Worm (Caenorhabditis elegans) whole organism, young adult: ENCODE results near the gene ceh-82.

Experiments
- F49E8.2 ChIP-seq: sonication (generic microtip); optimal IDR thresholded peaks from 3 replicates; lab custom pipeline; 2017; ENCODE audit warnings: missing genetic modification characterization, mild to moderate bottlenecking, missing compliant biosample characterization, antibody characterized with exemption, moderate library complexity; ENCODE audit not compliant: insufficient read depth
- T07F8.4 ChIP-seq: sonication (generic microtip); optimal IDR thresholded peaks from 2 replicates; lab custom pipeline; 2016; ENCODE audit warnings: mild to moderate bottlenecking, missing genetic modification characterization, moderate library complexity, missing compliant biosample characterization
- Y56A3A.18 ChIP-seq: fragments of 200-800 bp; sonication (Bioruptor generic); IDR thresholded peaks from 2 replicates; pipeline ENCODE4 v1.3.6; 2022; ENCODE audit warnings: missing genetic modification reagents, missing genetic modification characterization, missing compliant biosample characterization
- Y79H2A.3 ChIP-seq: fragments of 200-800 bp; sonication (Bioruptor generic); conservative IDR thresholded peaks from 2 replicates; pipeline ENCODE4 v1.3.6; 2022; ENCODE audit warnings: missing genetic modification reagents, missing genetic modification characterization, missing compliant biosample characterization
- Y95B8A.8 ChIP-seq: fragments of 200-800 bp; sonication (Bioruptor generic); IDR thresholded peaks from 2 replicates; pipeline ENCODE4 v1.3.6; 2022; ENCODE audit warnings: missing genetic modification reagents, missing genetic modification characterization, missing compliant biosample characterization
- ceh-79 ChIP-seq: sonication (generic microtip); optimal IDR thresholded peaks from 2 replicates; lab custom pipeline; 2017; ENCODE audit warnings: mild to moderate bottlenecking, missing genetic modification characterization, missing compliant biosample characterization
- efl-1 ChIP-seq: fragments of 150-350 bp; optimal IDR thresholded peaks from 2 replicates; lab custom pipeline; 2014; ENCODE audit warnings: missing biosample characterization, missing genetic modification reagents, missing genetic modification characterization
- fkh-3 ChIP-seq: sonication (generic microtip); optimal IDR thresholded peaks from 2 replicates; lab custom pipeline; 2016; ENCODE audit warnings: mild to moderate bottlenecking, missing genetic modification characterization, missing compliant biosample characterization
- madf-10 ChIP-seq: sonication (generic microtip); optimal IDR thresholded peaks from 2 replicates; lab custom pipeline; 2016; ENCODE audit warnings: mild to moderate bottlenecking, missing genetic modification characterization, missing compliant biosample characterization
- rpc-1 ChIP-seq, 2 experiments: fragments of 150-350 bp in 1 of 2; sonication (generic microtip) in 1 of 2; optimal IDR thresholded peaks; 2 replicates each; lab custom pipeline; 2014 to 2018; ENCODE audit warnings: missing biosample characterization in 1 of 2, missing genetic modification characterization in 1 of 2, missing genetic modification reagents in 1 of 2, missing genotype in 1 of 2
- snpc-3.4 ChIP-seq: sonication (generic microtip); optimal IDR thresholded peaks from 2 replicates; lab custom pipeline; 2017; ENCODE audit warnings: missing genetic modification characterization, mild to moderate bottlenecking, missing compliant biosample characterization, antibody characterized with exemption, moderate library complexity, missing genotype, missing genetic modification reagents
- tbx-9 ChIP-seq: sonication (generic microtip); optimal IDR thresholded peaks from 2 replicates; lab custom pipeline; 2016; ENCODE audit warnings: borderline replicate concordance, missing genetic modification characterization, inconsistent platforms, missing compliant biosample characterization
- ztf-28 ChIP-seq: fragments of 200-800 bp; sonication (Bioruptor generic); IDR thresholded peaks from 2 replicates; pipeline ENCODE4 v1.3.6; 2022; ENCODE audit warnings: missing genetic modification reagents, missing genetic modification characterization, missing compliant biosample characterization

- TF ChIP-seq ztf-28 (GFP tag; lab: Robert Waterston, UW) (no peak), efl-1 (GFP tag; lab: Kevin White, UChicago) (no peak), madf-10 (tag; lab: Kevin White, UChicago) (no peak), Y79H2A.3 (GFP tag; lab: Robert Waterston, UW) (no peak), rpc-1 (optimal IDR thresholded peaks at IDR 0.05; lab: Kevin White, UChicago) (no peak), rpc-1 (tag; optimal IDR thresholded peaks at IDR 0.05; lab: Kevin White, UChicago) (no peak), Y56A3A.18 (GFP tag; lab: Robert Waterston, UW) (no peak), fkh-3 (tag; lab: Kevin White, UChicago) (no peak), F49E8.2 (no peak), snpc-3.4 (tag; lab: Kevin White, UChicago) (no peak), T07F8.4 (tag; lab: Kevin White, UChicago) (no peak), tbx-9 (tag; lab: Kevin White, UChicago) (no peak), ceh-79 (tag; lab: Kevin White, UChicago) (no peak), Y95B8A.8 (GFP tag; lab: Robert Waterston, UW) (no peak)
These were observed 12.9 kb upstream of the ceh-82 start, which contains the start of gene fbxb-48 for ce11 chrII:1719153-1719552.
